Worm (Caenorhabditis elegans) whole organism, L4 larva: ENCODE data around the gene ckb-3.

Source experiments
- F37D6.2 ChIP-seq: sonication (generic microtip); optimal IDR thresholded peaks from 2 replicates; lab custom pipeline; 2016; ENCODE audit warnings: mild to moderate bottlenecking, missing genetic modification characterization, missing compliant biosample characterization
- F44E2.7 ChIP-seq: fragments of 200-800 bp; sonication (Bioruptor generic); IDR thresholded peaks from 2 replicates; pipeline ENCODE4 v2.1.2; 2022; ENCODE audit warnings: missing genetic modification characterization, missing compliant biosample characterization
- F49E8.2 ChIP-seq: sonication (generic microtip); optimal IDR thresholded peaks from 2 replicates; lab custom pipeline; 2016; ENCODE audit warnings: missing compliant biosample characterization, mild to moderate bottlenecking, missing genetic modification characterization, borderline replicate concordance
- R02D3.7 ChIP-seq: fragments of 150-350 bp; sonication (generic microtip); optimal IDR thresholded peaks from 3 replicates; lab custom pipeline; 2014; ENCODE audit warnings: missing biosample characterization, missing genetic modification characterization
- T26A8.4 ChIP-seq: fragments of 200-800 bp; sonication (Bioruptor generic); IDR thresholded peaks from 2 replicates; pipeline ENCODE4 v1.3.6; 2022; ENCODE audit warnings: missing genetic modification characterization, missing compliant biosample characterization
- Y105C5A.15 ChIP-seq: fragments of 200-800 bp; sonication (Bioruptor generic); IDR thresholded peaks from 2 replicates; pipeline ENCODE4 v1.3.6; 2022; ENCODE audit warnings: missing genetic modification characterization, missing compliant biosample characterization
- Y5F2A.4 ChIP-seq: fragments of 200-800 bp; sonication (Bioruptor generic); optimal IDR thresholded peaks from 2 replicates; lab custom pipeline; 2018; ENCODE audit warnings: mild to moderate bottlenecking, missing genetic modification characterization, missing compliant biosample characterization
- Y75B8A.6 ChIP-seq: fragments of 200-800 bp; sonication (Bioruptor generic); IDR thresholded peaks from 2 replicates; pipeline ENCODE4 v1.3.6; 2022; ENCODE audit warnings: missing genetic modification reagents, missing genetic modification characterization, missing compliant biosample characterization
- aha-1 ChIP-seq: fragments of 150-350 bp; peaks from one replicate; lab custom pipeline; 2014; ENCODE audit warnings: missing biosample characterization, missing genetic modification characterization
- aly-2 ChIP-seq: sonication (generic microtip); optimal IDR thresholded peaks from 2 replicates; lab custom pipeline; 2018; ENCODE audit warnings: missing biosample characterization, missing genetic modification characterization
- arid-1 ChIP-seq: fragments of 200-800 bp; sonication (Bioruptor generic); conservative IDR thresholded peaks from 2 replicates; pipeline ENCODE4 v1.3.6; 2022; ENCODE audit warnings: missing genetic modification reagents, missing genetic modification characterization, missing compliant biosample characterization
- ceh-20 ChIP-seq: fragments of 200-800 bp; sonication (Bioruptor generic); IDR thresholded peaks from 2 replicates; pipeline ENCODE4 v1.3.6; 2022; ENCODE audit warnings: missing genetic modification reagents, missing genetic modification characterization, missing compliant biosample characterization
- ceh-28 ChIP-seq: fragments of 150-350 bp; optimal IDR thresholded peaks from 2 replicates; lab custom pipeline; 2014; ENCODE audit warnings: missing biosample characterization, missing genetic modification reagents, missing genetic modification characterization
- ceh-44 ChIP-seq: fragments of 200-800 bp; sonication (Bioruptor generic); IDR thresholded peaks from 2 replicates; pipeline ENCODE4 v1.3.6; 2022; ENCODE audit warnings: missing genetic modification reagents, missing genetic modification characterization, missing compliant biosample characterization
- ceh-62 ChIP-seq: sonication (generic microtip); optimal IDR thresholded peaks from 2 replicates; lab custom pipeline; 2017; ENCODE audit warnings: missing biosample characterization, missing genetic modification characterization
- ceh-82 ChIP-seq: sonication (generic microtip); optimal IDR thresholded peaks from 2 replicates; lab custom pipeline; 2017; ENCODE audit warnings: missing biosample characterization, missing genetic modification characterization
- cey-2 ChIP-seq: sonication (generic microtip); optimal IDR thresholded peaks from 3 replicates; lab custom pipeline; 2017; ENCODE audit warnings: missing genetic modification characterization, mild to moderate bottlenecking, missing compliant biosample characterization, antibody characterized with exemption, borderline replicate concordance; ENCODE audit not compliant: insufficient read depth
- daf-12 ChIP-seq: fragments of 150-350 bp; optimal IDR thresholded peaks from 2 replicates; lab custom pipeline; 2014; ENCODE audit warnings: missing biosample characterization, missing genetic modification reagents, missing genetic modification characterization
- daf-8 ChIP-seq: fragments of 200-800 bp; sonication (Bioruptor generic); IDR thresholded peaks from 2 replicates; pipeline ENCODE4 v1.3.6; 2022; ENCODE audit warnings: missing genetic modification characterization, missing compliant biosample characterization
- dmd-6 ChIP-seq: fragments of 200-800 bp; sonication (Bioruptor generic); IDR thresholded peaks from 2 replicates; pipeline ENCODE4 v1.3.6; 2022; ENCODE audit warnings: missing genetic modification reagents, missing genetic modification characterization, missing compliant biosample characterization
- dve-1 ChIP-seq: sonication (generic microtip); optimal IDR thresholded peaks from 2 replicates; lab custom pipeline; 2017; ENCODE audit warnings: antibody characterized with exemption, mild to moderate bottlenecking, missing genetic modification characterization, missing compliant biosample characterization; ENCODE audit not compliant: insufficient read depth
- egl-27 ChIP-seq: sonication (generic microtip); optimal IDR thresholded peaks from 3 replicates; lab custom pipeline; 2017; ENCODE audit warnings: missing biosample characterization, missing genetic modification reagents, missing genetic modification characterization
- egl-43 ChIP-seq: fragments of 200-800 bp; sonication (Bioruptor generic); IDR thresholded peaks from 2 replicates; pipeline ENCODE4 v1.3.6; 2022; ENCODE audit warnings: missing genetic modification reagents, missing genetic modification characterization, missing compliant biosample characterization
- fos-1 ChIP-seq: fragments of 150-350 bp; optimal IDR thresholded peaks from 2 replicates; lab custom pipeline; 2014; ENCODE audit warnings: missing biosample characterization, missing genetic modification characterization
- hlh-30 ChIP-seq: sonication (generic microtip); optimal IDR thresholded peaks from 2 replicates; lab custom pipeline; 2017; ENCODE audit warnings: antibody characterized with exemption, mild to moderate bottlenecking, missing genetic modification characterization, missing compliant biosample characterization; ENCODE audit not compliant: insufficient read depth
- jun-1 ChIP-seq: fragments of 150-350 bp; optimal IDR thresholded peaks from 2 replicates; lab custom pipeline; 2014; ENCODE audit warnings: missing biosample characterization, missing genetic modification reagents, missing genetic modification characterization
- lin-15B ChIP-seq: fragments of 150-350 bp; sonication (generic microtip); optimal IDR thresholded peaks from 3 replicates; lab custom pipeline; 2014; ENCODE audit warnings: missing biosample characterization, missing genetic modification characterization
- lir-3 ChIP-seq: sonication (generic microtip); optimal IDR thresholded peaks from 2 replicates; lab custom pipeline; 2016; ENCODE audit warnings: mild to moderate bottlenecking, missing genetic modification characterization, missing compliant biosample characterization
- madf-5 ChIP-seq, 2 experiments: fragments of 200-800 bp; sonication (Bioruptor generic); IDR thresholded peaks; 2 replicates each; pipeline ENCODE4 v1.3.6; 2022; ENCODE audit warnings: missing compliant biosample characterization in 2 of 2, missing genetic modification characterization in 2 of 2
- mdt-29 ChIP-seq: fragments of 200-800 bp; sonication (Bioruptor generic); IDR thresholded peaks from 2 replicates; pipeline ENCODE4 v1.3.6; 2022; ENCODE audit warnings: missing genetic modification reagents, missing genetic modification characterization, missing compliant biosample characterization
- mep-1 ChIP-seq: fragments of 150-350 bp; sonication (generic microtip); optimal IDR thresholded peaks from 3 replicates; lab custom pipeline; 2014; ENCODE audit warnings: missing biosample characterization, missing genetic modification characterization
- nhr-11 ChIP-seq: fragments of 150-350 bp; optimal IDR thresholded peaks from 2 replicates; lab custom pipeline; 2014; ENCODE audit warnings: missing biosample characterization, missing genetic modification characterization
- nhr-111 ChIP-seq: fragments of 200-800 bp; sonication (Bioruptor generic); optimal IDR thresholded peaks from 2 replicates; lab custom pipeline; 2018; ENCODE audit warnings: mild to moderate bottlenecking, missing genetic modification characterization, missing compliant biosample characterization
- nhr-237 ChIP-seq: sonication (generic microtip); optimal IDR thresholded peaks from 2 replicates; lab custom pipeline; 2017; ENCODE audit warnings: missing biosample characterization, missing genetic modification characterization
- nhr-28 ChIP-seq: fragments of 150-350 bp; optimal IDR thresholded peaks from 2 replicates; lab custom pipeline; 2014; ENCODE audit warnings: missing biosample characterization, missing genetic modification characterization
- nhr-41 ChIP-seq: fragments of 200-800 bp; sonication (Bioruptor generic); IDR thresholded peaks from 2 replicates; pipeline ENCODE4 v1.3.6; 2022; ENCODE audit warnings: missing genetic modification reagents, missing genetic modification characterization, missing compliant biosample characterization
- nhr-48 ChIP-seq: sonication (generic microtip); optimal IDR thresholded peaks from 2 replicates; lab custom pipeline; 2016; ENCODE audit warnings: mild to moderate bottlenecking, missing genetic modification characterization, missing compliant biosample characterization
- nhr-6 ChIP-seq: fragments of 150-350 bp; optimal IDR thresholded peaks from 2 replicates; lab custom pipeline; 2014; ENCODE audit warnings: missing biosample characterization, missing genetic modification characterization
- nhr-76 ChIP-seq: fragments of 150-350 bp; optimal IDR thresholded peaks from 2 replicates; lab custom pipeline; 2014; ENCODE audit warnings: missing biosample characterization, missing genetic modification characterization
- pqm-1 ChIP-seq: sonication (generic microtip); optimal IDR thresholded peaks from 2 replicates; lab custom pipeline; 2017; ENCODE audit warnings: missing biosample characterization, missing genetic modification characterization
- rbr-2 ChIP-seq: sonication (generic microtip); optimal IDR thresholded peaks from 2 replicates; lab custom pipeline; 2016; ENCODE audit warnings: missing genotype, missing genetic modification characterization, missing compliant biosample characterization
- sdz-12 ChIP-seq: fragments of 200-800 bp; sonication (Bioruptor generic); optimal IDR thresholded peaks from 2 replicates; lab custom pipeline; 2018; ENCODE audit warnings: mild to moderate bottlenecking, missing genetic modification characterization, missing compliant biosample characterization
- skn-1 ChIP-seq: fragments of 150-350 bp; optimal IDR thresholded peaks from 2 replicates; lab custom pipeline; 2014; ENCODE audit warnings: missing biosample characterization, missing genetic modification characterization
- snpc-1.2 ChIP-seq: fragments of 200-800 bp; sonication (Bioruptor generic); IDR thresholded peaks from 2 replicates; pipeline ENCODE4 v1.3.6; 2022; ENCODE audit warnings: missing genetic modification reagents, missing genetic modification characterization, missing compliant biosample characterization
- tra-1 ChIP-seq: fragments of 200-800 bp; sonication (Bioruptor generic); IDR thresholded peaks from 2 replicates; pipeline ENCODE4 v1.3.6; 2022; ENCODE audit warnings: missing genetic modification reagents, missing genetic modification characterization, missing compliant biosample characterization
- vab-7 ChIP-seq: fragments of 200-800 bp; sonication (Bioruptor generic); IDR thresholded peaks from 2 replicates; pipeline ENCODE4 v1.3.6; 2022; ENCODE audit warnings: missing genetic modification reagents, missing genetic modification characterization, missing compliant biosample characterization
- zag-1 ChIP-seq: fragments of 150-350 bp; optimal IDR thresholded peaks from 2 replicates; lab custom pipeline; 2014; ENCODE audit warnings: missing biosample characterization, missing genetic modification characterization
- zfp-2 ChIP-seq: sonication (generic microtip); optimal IDR thresholded peaks from 2 replicates; lab custom pipeline; 2016; ENCODE audit warnings: mild to moderate bottlenecking, missing genetic modification characterization, missing compliant biosample characterization
- zfp-3 ChIP-seq: fragments of 200-800 bp; sonication (Bioruptor generic); conservative IDR thresholded peaks from 2 replicates; pipeline ENCODE4 v1.3.6; 2022; ENCODE audit warnings: missing genetic modification reagents, missing genetic modification characterization, missing compliant biosample characterization
- zip-11 ChIP-seq: fragments of 200-800 bp; sonication (Bioruptor generic); IDR thresholded peaks from 2 replicates; pipeline ENCODE4 v1.3.6; 2022; ENCODE audit warnings: missing genetic modification characterization, missing compliant biosample characterization
- zip-2 ChIP-seq: fragments of 150-350 bp; optimal IDR thresholded peaks from 2 replicates; lab custom pipeline; 2014; ENCODE audit warnings: missing biosample characterization, missing genetic modification characterization
- ztf-7 ChIP-seq: fragments of 150-350 bp; optimal IDR thresholded peaks from 2 replicates; lab custom pipeline; 2014; ENCODE audit warnings: missing biosample characterization, missing genetic modification characterization

The ckb-3 gene

DNA sequence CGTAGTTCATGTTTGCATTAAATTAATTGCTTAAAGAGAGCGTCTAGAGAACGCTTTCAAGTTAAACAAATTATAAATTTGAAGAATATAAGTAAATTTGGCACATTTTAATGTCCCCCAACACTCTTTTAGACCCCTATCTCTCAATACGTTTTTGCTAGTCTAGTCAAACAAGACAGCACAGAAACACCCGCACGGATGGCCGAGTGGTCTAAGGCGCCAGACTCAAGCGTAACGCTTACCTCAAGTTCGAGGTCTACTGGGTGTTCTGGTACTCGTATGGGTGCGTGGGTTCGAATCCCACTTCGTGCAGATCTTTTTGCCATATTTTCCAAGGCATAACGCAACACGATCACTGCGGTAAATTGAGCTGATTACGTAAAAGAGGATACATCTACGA, 8.4 kb upstream of the ckb-3 start (continued):
- TF ChIP-seq R02D3.7 (tag; lab: Kevin White, UChicago) (no peak), skn-1 (tag; lab: Kevin White, UChicago) (no peak), aly-2 (no peak), rbr-2 (tag; lab: Kevin White, UChicago) (peak; percentile 12), mep-1 (tag; lab: Kevin White, UChicago) (no peak), ceh-28 (tag; lab: Kevin White, UChicago) (no peak), arid-1 (GFP tag; lab: Robert Waterston, UW) (peak; percentile 63; the same call in 1 of the 2 replicates), ceh-82 (tag; lab: Kevin White, UChicago) (no peak), zfp-2 (tag; lab: Kevin White, UChicago) (no peak), lir-3 (tag; lab: Kevin White, UChicago) (peak; percentile 22), mdt-29 (GFP tag; lab: Robert Waterston, UW) (no peak), nhr-6 (no peak), jun-1 (tag; lab: Kevin White, UChicago) (no peak), fos-1 (tag; lab: Kevin White, UChicago) (no peak), ztf-7 (tag; lab: Kevin White, UChicago) (no peak), F44E2.7 (GFP tag; lab: Robert Waterston, UW) (0 out of 2 replicates have a peak, but pooled peaks have one; percentile 34), vab-7 (GFP tag; lab: Robert Waterston, UW) (peak; percentile 71), dve-1 (tag; lab: Kevin White, UChicago) (peak; percentile 41), cey-2 (no peak), zip-2 (no peak), nhr-111 (GFP tag; lab: Kevin White, UChicago) (no peak), aha-1 (tag; lab: Kevin White, UChicago) (no peak), ceh-62 (no peak), Y75B8A.6 (GFP tag; lab: Robert Waterston, UW) (no peak), nhr-41 (GFP tag; lab: Robert Waterston, UW) (no peak), madf-5 (GFP tag; IDR thresholded peaks at IDR 0.05; lab: Robert Waterston, UW) (0 out of 4 replicates have a peak, but pooled peaks of 1 of the 2 experiments have one; percentile 18), egl-27 (tag; lab: Kevin White, UChicago) (no peak), hlh-30 (tag; lab: Kevin White, UChicago) (peak; percentile 19), daf-8 (no peak), pqm-1 (tag; lab: Kevin White, UChicago) (no peak), lin-15B (tag; lab: Kevin White, UChicago) (no peak), Y105C5A.15 (GFP tag; lab: Robert Waterston, UW) (no peak), nhr-11 (tag; lab: Kevin White, UChicago) (no peak), tra-1 (no peak), F37D6.2 (tag; lab: Kevin White, UChicago) (no peak), nhr-237 (tag; lab: Kevin White, UChicago) (no peak), nhr-28 (tag; lab: Kevin White, UChicago) (no peak), ceh-44 (GFP tag; lab: Robert Waterston, UW) (no peak), zfp-3 (GFP tag; lab: Robert Waterston, UW) (no peak), snpc-1.2 (GFP tag; lab: Robert Waterston, UW) (0 out of 2 replicates have a peak, but pooled peaks have one; percentile 25), zip-11 (GFP tag; lab: Robert Waterston, UW) (no peak), F49E8.2 (tag; lab: Kevin White, UChicago) (no peak), Y5F2A.4 (GFP tag; lab: Kevin White, UChicago) (no peak), zag-1 (no peak), sdz-12 (GFP tag; lab: Kevin White, UChicago) (no peak), nhr-48 (tag; lab: Kevin White, UChicago) (no peak), dmd-6 (GFP tag; lab: Robert Waterston, UW) (peak; percentile 43; the same call in 1 of the 2 replicates), ceh-20 (GFP tag; lab: Robert Waterston, UW) (no peak), nhr-76 (tag; lab: Kevin White, UChicago) (no peak), T26A8.4 (GFP tag; lab: Robert Waterston, UW) (no peak), daf-12 (tag; lab: Kevin White, UChicago) (no peak), egl-43 (GFP tag; lab: Robert Waterston, UW) (peak; percentile 69)
